Fruit fly (Drosophila melanogaster) whole organism, embryonic: Measurements from ENCODE around the gene JIL-1.

Source experiments
- Ada2b ChIP-seq: fragments of 200-800 bp; sonication (Bioruptor generic); IDR thresholded peaks from 2 replicates; pipeline ENCODE4 v1.3.6; 2022; ENCODE audit warnings: missing biosample characterization, missing genetic modification characterization
- Aef1 ChIP-seq: fragments of 200-800 bp; sonication (Bioruptor generic); IDR thresholded peaks from 3 replicates; pipeline ENCODE4 v1.3.6; 2022; ENCODE audit warnings: missing biosample characterization, missing genetic modification characterization
- Awh ChIP-seq: fragments of 200-800 bp; sonication (Bioruptor generic); IDR thresholded peaks from 2 replicates; pipeline ENCODE4, ENCODE4 v1.3.6; 2022; ENCODE audit warnings: missing biosample characterization, missing genetic modification characterization
- BEAF-32 ChIP-seq: fragments of 200-800 bp; sonication (Bioruptor generic); optimal IDR thresholded peaks from 3 replicates; lab custom pipeline; 2017; ENCODE audit warnings: missing biosample characterization, missing genetic modification characterization, mild to moderate bottlenecking, moderate library complexity, missing genetic modification reagents
- C15 ChIP-seq: fragments of 200-800 bp; sonication (Bioruptor generic); IDR thresholded peaks from 3 replicates; pipeline ENCODE4 v1.3.6; 2022; ENCODE audit warnings: missing biosample characterization, missing genetic modification characterization
- CG10959 ChIP-seq: fragments of 200-800 bp; sonication (Bioruptor generic); IDR thresholded peaks from 2 replicates; pipeline ENCODE4 v1.3.6; 2022; ENCODE audit warnings: missing biosample characterization, missing genetic modification characterization
- CG11093 ChIP-seq: fragments of 200-800 bp; sonication (Bioruptor generic); IDR thresholded peaks from 3 replicates; pipeline ENCODE4 v1.3.6; 2022; ENCODE audit warnings: missing biosample characterization, missing genetic modification characterization
- CG11398 ChIP-seq: fragments of 200-800 bp; sonication (Bioruptor generic); optimal IDR thresholded peaks from 2 replicates; lab custom pipeline; 2016; ENCODE audit warnings: missing biosample characterization, missing genetic modification characterization
- CG11456 ChIP-seq: fragments of 200-800 bp; sonication (Bioruptor generic); IDR thresholded peaks from 3 replicates; pipeline ENCODE4 v1.3.6; 2022; ENCODE audit warnings: missing biosample characterization, missing genetic modification characterization
- CG11696 ChIP-seq: fragments of 200-800 bp; sonication (Bioruptor generic); IDR thresholded peaks from 2 replicates; pipeline ENCODE4 v1.3.6; 2022; ENCODE audit warnings: missing biosample characterization, missing genetic modification characterization
- CG12299 ChIP-seq: fragments of 200-800 bp; sonication (Bioruptor generic); optimal IDR thresholded peaks from 2 replicates; lab custom pipeline; 2018; ENCODE audit warnings: missing biosample characterization, mild to moderate bottlenecking, missing genetic modification characterization
- CG14014 ChIP-seq: fragments of 200-800 bp; sonication (Bioruptor generic); IDR thresholded peaks from 2 replicates; pipeline ENCODE4 v1.3.6; 2022; ENCODE audit warnings: missing biosample characterization, missing genetic modification characterization
- CG15696 ChIP-seq: fragments of 200-800 bp; sonication (Bioruptor generic); optimal IDR thresholded peaks from 2 replicates; lab custom pipeline; 2019; ENCODE audit warnings: missing biosample characterization, mild to moderate bottlenecking, missing genetic modification characterization, moderate library complexity
- CG2120 ChIP-seq: fragments of 200-800 bp; sonication (Bioruptor generic); optimal IDR thresholded peaks from 3 replicates; lab custom pipeline; 2016; ENCODE audit warnings: missing biosample characterization, missing genetic modification characterization
- CG2712 ChIP-seq: fragments of 200-800 bp; optimal IDR thresholded peaks from 3 replicates; lab custom pipeline; 2019; ENCODE audit warnings: missing biosample characterization, mild to moderate bottlenecking, missing genetic modification characterization, moderate library complexity
- CG31365 ChIP-seq: fragments of 200-800 bp; sonication (Bioruptor generic); optimal IDR thresholded peaks from 2 replicates; lab custom pipeline; 2018; ENCODE audit warnings: missing biosample characterization, mild to moderate bottlenecking, missing genetic modification characterization
- CG32532 ChIP-seq: fragments of 200-800 bp; sonication (Bioruptor generic); IDR thresholded peaks from 2 replicates; pipeline ENCODE4 v1.3.6; 2022; ENCODE audit warnings: missing biosample characterization, missing genetic modification characterization
- CG3995 ChIP-seq: fragments of 200-800 bp; sonication (Bioruptor generic); optimal IDR thresholded peaks from 3 replicates; lab custom pipeline; 2016; ENCODE audit warnings: missing biosample characterization, missing genetic modification characterization
- CG6854 ChIP-seq: fragments of 200-800 bp; sonication (Bioruptor generic); optimal IDR thresholded peaks from 3 replicates; lab custom pipeline; 2017; ENCODE audit warnings: missing biosample characterization, mild to moderate bottlenecking, missing genetic modification characterization
- CG8924 ChIP-seq: fragments of 200-800 bp; optimal IDR thresholded peaks from 3 replicates; lab custom pipeline; 2019; ENCODE audit warnings: missing biosample characterization, mild to moderate bottlenecking, missing genetic modification characterization, moderate library complexity
- CHES-1-like ChIP-seq: fragments of 200-800 bp; sonication (Bioruptor generic); optimal IDR thresholded peaks from 2 replicates; lab custom pipeline; 2016; ENCODE audit warnings: missing biosample characterization, missing genetic modification characterization
- CrebB ChIP-seq: fragments of 200-800 bp; sonication (Bioruptor generic); optimal IDR thresholded peaks from 3 replicates; lab custom pipeline; 2018; ENCODE audit warnings: missing biosample characterization, mild to moderate bottlenecking, missing genetic modification characterization
- D19A ChIP-seq: fragments of 200-800 bp; optimal IDR thresholded peaks from 3 replicates; lab custom pipeline; 2019; ENCODE audit warnings: missing biosample characterization, mild to moderate bottlenecking, missing genetic modification characterization, moderate library complexity
- Dfd ChIP-seq, 2 experiments: fragments of >200 bp; optimal IDR thresholded peaks; 2 replicates each; lab custom pipeline; 2017; ENCODE audit warnings: missing biosample characterization in 2 of 2, missing genetic modification characterization in 2 of 2
- Ets65A ChIP-seq: fragments of 200-800 bp; sonication (Bioruptor generic); peaks from one replicate; lab custom pipeline; 2016; ENCODE audit warnings: missing biosample characterization, missing genetic modification characterization
- Fer2 ChIP-seq: fragments of 200-800 bp; sonication (Bioruptor generic); optimal IDR thresholded peaks from 2 replicates; lab custom pipeline; 2018; ENCODE audit warnings: missing biosample characterization, mild to moderate bottlenecking, missing genetic modification characterization, moderate library complexity
- H2.0 ChIP-seq: fragments of 200-800 bp; sonication (Bioruptor generic); IDR thresholded peaks from 2 replicates; pipeline ENCODE4 v1.3.6; 2022; ENCODE audit warnings: missing biosample characterization, missing genetic modification characterization
- HLH3B ChIP-seq: fragments of 200-800 bp; sonication (Bioruptor generic); IDR thresholded peaks from 2 replicates; pipeline ENCODE4 v1.3.6; 2022; ENCODE audit warnings: missing biosample characterization, missing genetic modification characterization
- Hmr ChIP-seq: fragments of 200-800 bp; sonication (Bioruptor generic); optimal IDR thresholded peaks from 3 replicates; lab custom pipeline; 2017; ENCODE audit warnings: mild to moderate bottlenecking, missing biosample characterization, missing genetic modification reagents, missing genetic modification characterization
- Hr51 ChIP-seq, 2 experiments: fragments of 200-800 bp; sonication (Bioruptor generic); optimal IDR thresholded peaks; 2 replicates in 1 of 2; 3 replicates in 1 of 2; lab custom pipeline; 2016 to 2018; ENCODE audit warnings: missing biosample characterization in 2 of 2, missing genetic modification characterization in 2 of 2, mild to moderate bottlenecking in 1 of 2, moderate library complexity in 1 of 2
- MBD-R2 ChIP-seq: fragments of 200-800 bp; sonication (Bioruptor generic); IDR thresholded peaks from 2 replicates; pipeline ENCODE4 v1.3.6; 2022; ENCODE audit warnings: missing biosample characterization, missing genetic modification characterization
- Mrtf ChIP-seq: fragments of 200-800 bp; sonication (Bioruptor generic); IDR thresholded peaks from 3 replicates; pipeline ENCODE4 v1.3.6; 2022; ENCODE audit warnings: missing biosample characterization, missing genetic modification characterization
- Nf-YC ChIP-seq: fragments of 200-800 bp; optimal IDR thresholded peaks from 3 replicates; lab custom pipeline; 2019; ENCODE audit warnings: missing biosample characterization, mild to moderate bottlenecking, missing genetic modification characterization, moderate library complexity
- Stat92E ChIP-seq, 3 experiments: fragments of >200 bp in 2 of 3; fragments of 200-800 bp in 1 of 3; sonication (Bioruptor generic) in 1 of 3; optimal IDR thresholded peaks; 2 replicates each; lab custom pipeline; 2017 to 2019; ENCODE audit warnings: missing biosample characterization in 3 of 3, missing genetic modification characterization in 3 of 3, mild to moderate bottlenecking in 1 of 3, moderate library complexity in 1 of 3
- Vsx1 ChIP-seq: fragments of 200-800 bp; sonication (Bioruptor generic); optimal IDR thresholded peaks from 2 replicates; lab custom pipeline; 2017; ENCODE audit warnings: missing biosample characterization, mild to moderate bottlenecking, missing genetic modification characterization, missing genetic modification reagents
- YL-1 ChIP-seq: fragments of 200-800 bp; sonication (Bioruptor generic); optimal IDR thresholded peaks from 3 replicates; lab custom pipeline; 2017; ENCODE audit warnings: missing biosample characterization, mild to moderate bottlenecking, missing genetic modification characterization
- ara ChIP-seq: fragments of 200-800 bp; sonication (Bioruptor generic); IDR thresholded peaks from 2 replicates; pipeline ENCODE4 v1.3.6; 2022; ENCODE audit warnings: missing biosample characterization, missing genetic modification characterization
- chm ChIP-seq: fragments of 200-800 bp; sonication (Bioruptor generic); IDR thresholded peaks from 2 replicates; pipeline ENCODE4 v1.3.6; 2022; ENCODE audit warnings: missing biosample characterization, missing genetic modification characterization
- dysf ChIP-seq: fragments of 200-800 bp; sonication (Bioruptor generic); IDR thresholded peaks from 3 replicates; pipeline ENCODE4 v1.3.6; 2022; ENCODE audit warnings: missing biosample characterization, missing genetic modification characterization
- emc ChIP-seq: fragments of 200-800 bp; sonication (Bioruptor generic); optimal IDR thresholded peaks from 2 replicates; lab custom pipeline; 2016; ENCODE audit warnings: missing biosample characterization, missing genetic modification characterization
- esg ChIP-seq: fragments of 200-800 bp; sonication (Bioruptor generic); conservative IDR thresholded peaks from 2 replicates; pipeline ENCODE4 v1.3.6; 2022; ENCODE audit warnings: missing biosample characterization, missing genetic modification characterization
- fd96Cb ChIP-seq: fragments of 200-800 bp; sonication (Bioruptor generic); optimal IDR thresholded peaks from 2 replicates; lab custom pipeline; 2018; ENCODE audit warnings: missing biosample characterization, mild to moderate bottlenecking, missing genetic modification characterization, moderate library complexity
- grn ChIP-seq: fragments of 200-800 bp; sonication (Bioruptor generic); optimal IDR thresholded peaks from 3 replicates; lab custom pipeline; 2017; ENCODE audit warnings: missing biosample characterization, missing genetic modification characterization
- her ChIP-seq: fragments of 200-800 bp; sonication (Bioruptor generic); optimal IDR thresholded peaks from 2 replicates; lab custom pipeline; 2016; ENCODE audit warnings: missing biosample characterization, missing genetic modification characterization
- klu ChIP-seq: fragments of 200-800 bp; sonication (Bioruptor generic); IDR thresholded peaks from 2 replicates; pipeline ENCODE4 v1.3.6; 2022; ENCODE audit warnings: missing biosample characterization, missing genetic modification characterization
- oc ChIP-seq: fragments of 200-800 bp; sonication (Bioruptor generic); optimal IDR thresholded peaks from 2 replicates; lab custom pipeline; 2018; ENCODE audit warnings: missing biosample characterization, mild to moderate bottlenecking, missing genetic modification characterization, moderate library complexity
- pfk ChIP-seq: fragments of 200-800 bp; sonication (Bioruptor generic); optimal IDR thresholded peaks from 2 replicates; lab custom pipeline; 2018; ENCODE audit warnings: missing biosample characterization, mild to moderate bottlenecking, missing genetic modification characterization, moderate library complexity
- pho ChIP-seq: fragments of 200-800 bp; sonication (Bioruptor generic); optimal IDR thresholded peaks from 2 replicates; lab custom pipeline; 2016; ENCODE audit warnings: missing biosample characterization, missing genetic modification characterization
- run ChIP-seq: fragments of 200-800 bp; sonication (Bioruptor generic); optimal IDR thresholded peaks from 3 replicates; lab custom pipeline; 2018; ENCODE audit warnings: missing biosample characterization, mild to moderate bottlenecking, missing genetic modification characterization
- slou ChIP-seq: fragments of 200-800 bp; sonication (Bioruptor generic); optimal IDR thresholded peaks from 3 replicates; lab custom pipeline; 2016; ENCODE audit warnings: missing biosample characterization, missing genetic modification characterization
- unc-4 ChIP-seq: fragments of 200-800 bp; sonication (Bioruptor generic); IDR thresholded peaks from 2 replicates; pipeline ENCODE4 v1.3.6; 2022; ENCODE audit warnings: missing biosample characterization, missing genetic modification characterization; ENCODE audit not compliant: partially characterized antibody

The JIL-1 gene

DNA sequence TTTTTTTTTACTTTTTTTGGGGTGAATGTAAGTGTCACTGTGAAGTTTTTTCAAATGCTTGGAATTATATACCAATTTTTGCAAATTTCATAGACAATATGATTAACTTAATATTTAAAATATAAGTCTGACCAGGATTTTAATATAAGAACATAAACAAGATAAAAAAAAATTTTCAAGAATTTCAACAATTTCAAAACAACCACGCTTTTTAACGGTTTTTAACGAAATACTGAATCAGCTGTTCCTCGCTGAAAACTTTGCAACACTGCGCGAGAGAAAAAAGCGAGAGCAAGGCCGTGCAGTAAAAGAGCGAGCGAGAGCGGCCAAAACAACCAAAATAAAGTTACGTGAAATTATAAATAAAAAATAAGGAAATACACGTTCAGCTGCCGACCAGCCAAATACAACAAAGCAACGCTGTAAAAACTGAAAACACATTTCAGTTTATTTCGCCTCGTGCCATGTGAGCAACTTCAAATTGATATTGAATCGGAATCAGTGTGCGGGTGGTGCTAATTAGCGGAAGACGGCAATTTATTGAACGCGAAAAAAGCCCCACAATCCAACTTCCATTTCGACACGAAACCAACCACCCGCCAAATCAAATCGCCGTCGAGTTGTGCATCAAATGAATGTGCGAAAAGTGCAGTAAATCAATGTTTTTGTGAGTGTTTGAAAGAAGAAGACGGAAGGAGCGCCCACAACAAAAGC lies 3.4 kb upstream of the JIL-1 start, which contains the start of the genes CG46439, Iyd and CG33947 (continued):
- no peak for TF ChIP-seq pho
- no peak for TF ChIP-seq HLH3B (GFP tag; lab: Robert Waterston, UW)
- TF ChIP-seq dysf (GFP tag; lab: Robert Waterston, UW), result no peak
- TF ChIP-seq her (GFP tag; lab: Kevin White, UChicago), result no peak
- no peak for TF ChIP-seq Ets65A (GFP tag; lab: Kevin White, UChicago)
- TF ChIP-seq emc (GFP tag; lab: Kevin White, UChicago), result no peak
- peak; percentile 40; the same call in 1 of the 2 replicates for TF ChIP-seq unc-4 (GFP tag; lab: Robert Waterston, UW)
- TF ChIP-seq Fer2 (tag; lab: Kevin White, UChicago), result no peak
- TF ChIP-seq CG2120 (GFP tag; lab: Kevin White, UChicago), result peak; percentile 26
- no peak for TF ChIP-seq H2.0 (GFP tag; lab: Robert Waterston, UW)
- TF ChIP-seq fd96Cb, result no peak
- peak; percentile 13 for TF ChIP-seq Nf-YC (tag; lab: Kevin White, UChicago)
- TF ChIP-seq run (tag; lab: Kevin White, UChicago), result no peak
- TF ChIP-seq CG10959, result no peak
- peak; percentile 28; the same call in 1 of the 2 replicates for TF ChIP-seq MBD-R2 (GFP tag; lab: Robert Waterston, UW)
- no peak for TF ChIP-seq klu
- no peak for TF ChIP-seq Hmr
- TF ChIP-seq CG11696 (GFP tag; lab: Robert Waterston, UW), result no peak
- TF ChIP-seq BEAF-32 (GFP tag; lab: Kevin White, UChicago), result no peak
- TF ChIP-seq ara (GFP tag; lab: Robert Waterston, UW), result no peak
- TF ChIP-seq oc, result no peak
- TF ChIP-seq CG31365 (tag; lab: Kevin White, UChicago), result no peak
- TF ChIP-seq D19A (tag; lab: Kevin White, UChicago), result no peak
- 0 out of 3 replicates have a peak, but pooled peaks have one; percentile 19 for TF ChIP-seq C15 (GFP tag; lab: Robert Waterston, UW)
- TF ChIP-seq slou, result no peak
- no peak for TF ChIP-seq grn
- TF ChIP-seq Dfd (GFP tag; optimal IDR thresholded peaks at IDR 0.05; lab: Kevin White, UChicago), result no peak
- no peak for TF ChIP-seq CG6854 (GFP tag; lab: Kevin White, UChicago)
- no peak for TF ChIP-seq CG11093
- peak; percentile 2 for TF ChIP-seq CG3995
- TF ChIP-seq CG2712, result peak; percentile 5
- TF ChIP-seq CG11398 (GFP tag; lab: Kevin White, UChicago), result no peak
- TF ChIP-seq Stat92E (GFP tag; optimal IDR thresholded peaks at IDR 0.05; lab: Kevin White, UChicago), result no peak
- TF ChIP-seq CG11456 (GFP tag; lab: Robert Waterston, UW), result no peak
- TF ChIP-seq CG15696 (tag; lab: Kevin White, UChicago), result no peak
- no peak for TF ChIP-seq CG14014 (GFP tag; lab: Robert Waterston, UW)
- TF ChIP-seq Mrtf, result no peak
- peak in 1 of 2 experiments; percentile 12 for TF ChIP-seq Hr51 (GFP tag; optimal IDR thresholded peaks at IDR 0.05; lab: Kevin White, UChicago)
- no peak for TF ChIP-seq CG12299
- no peak for TF ChIP-seq Aef1 (GFP tag; lab: Robert Waterston, UW)
- TF ChIP-seq YL-1, result no peak
- TF ChIP-seq esg (GFP tag; lab: Robert Waterston, UW), result no peak
- peak; percentile 85 for TF ChIP-seq Vsx1
- TF ChIP-seq CHES-1-like (GFP tag; lab: Kevin White, UChicago), result no peak
- no peak for TF ChIP-seq pfk (GFP tag; lab: Kevin White, UChicago)
- TF ChIP-seq CrebB (tag; lab: Kevin White, UChicago), result no peak
- TF ChIP-seq Awh, result no peak
- peak; percentile 42; the same call in 1 of the 2 replicates for TF ChIP-seq CG32532 (GFP tag; lab: Robert Waterston, UW)
- no peak; the same call in 1 of the 2 replicates for TF ChIP-seq chm (GFP tag; lab: Robert Waterston, UW)
- TF ChIP-seq CG8924, result no peak
- TF ChIP-seq Ada2b, result no peak
